Worm (Caenorhabditis elegans): ENCODE results near the gene men-1.

men-1 gene

DNA sequence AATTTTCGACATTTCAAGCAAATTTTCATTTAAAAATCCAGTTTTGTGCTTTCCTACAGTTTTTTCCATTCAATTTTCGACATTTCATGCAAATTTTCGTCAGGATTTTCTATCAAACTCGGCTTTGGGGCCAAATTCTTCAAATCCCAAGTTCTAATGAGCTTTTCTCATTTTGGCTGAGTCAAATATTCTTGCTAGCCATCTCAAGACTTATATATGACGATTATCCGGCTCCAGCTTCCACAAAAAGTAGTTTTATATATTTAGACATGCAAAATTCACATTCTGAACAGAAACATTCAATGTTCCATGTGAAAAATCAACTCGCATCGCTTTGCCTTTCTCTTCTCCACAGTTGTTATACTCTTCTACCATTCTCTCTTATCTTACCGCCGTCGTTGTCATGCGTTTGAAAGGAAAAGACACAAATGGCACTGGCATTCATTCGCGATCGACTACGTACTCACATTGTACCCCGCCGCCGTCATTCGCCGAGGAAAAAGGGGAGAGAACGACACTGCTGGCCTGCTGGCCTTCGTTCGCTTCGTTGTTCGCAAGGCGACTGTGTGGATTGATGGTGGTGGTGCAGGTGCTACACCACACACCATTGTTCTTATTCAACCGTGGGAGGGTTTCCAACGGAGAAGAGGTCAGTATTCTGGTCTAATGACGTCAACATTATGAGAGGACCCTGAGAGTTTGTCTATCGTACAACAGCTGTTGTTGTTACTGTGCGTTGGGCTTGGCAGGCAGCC is 14.0 kb upstream of the men-1 start (continued):
- TF ChIP-seq zfh-2 (GFP tag; conservative IDR thresholded peaks at IDR 0.05) (peak; percentile 70), egl-44 (GFP tag; IDR thresholded peaks at IDR 0.05) (no peak), ceh-100 (GFP tag; IDR thresholded peaks at IDR 0.05) (no peak), hmg-1.2 (GFP tag; IDR thresholded peaks at IDR 0.05) (0 out of 2 replicates have a peak, but pooled peaks have one; percentile 26), dox-1 (GFP tag; IDR thresholded peaks at IDR 0.05) (peak; percentile 43; the same call in 1 of the 2 replicates), F39B2.1 (GFP tag; IDR thresholded peaks at IDR 0.05) (no peak), K12H6.12 (tag; optimal IDR thresholded peaks at IDR 0.05) (no peak), pha-4 (tag; optimal IDR thresholded peaks at IDR 0.05) (no peak), rec-8 (tag; optimal IDR thresholded peaks at IDR 0.05) (no peak), zim-3 (tag; optimal IDR thresholded peaks at IDR 0.05) (no peak), ama-1 (optimal IDR thresholded peaks at IDR 0.05) (no peak), ama-1 (GFP tag; optimal IDR thresholded peaks at IDR 0.05) (no peak), F49E8.2 (tag; optimal IDR thresholded peaks at IDR 0.05; ENCODE audit: insufficient read depth) (no peak), madf-10 (tag; optimal IDR thresholded peaks at IDR 0.05) (no peak), Y53F4B.3 (GFP tag; IDR thresholded peaks at IDR 0.05) (no peak), die-1 (tag; optimal IDR thresholded peaks at IDR 0.05) (peak; percentile 18), cebp-2 (GFP tag; IDR thresholded peaks at IDR 0.05) (no peak), F57C9.4 (tag; optimal IDR thresholded peaks at IDR 0.05) (no peak), F23B12.7 (tag; optimal IDR thresholded peaks at IDR 0.05; ENCODE audit: insufficient read depth) (no peak), hmg-20 (GFP tag; IDR thresholded peaks at IDR 0.05) (no peak), unc-130 (GFP tag; optimal IDR thresholded peaks at IDR 0.05) (no peak), tbx-9 (tag; optimal IDR thresholded peaks at IDR 0.05; ENCODE audit: borderline replicate concordance) (no peak), nfyb-1 (GFP tag; IDR thresholded peaks at IDR 0.05) (peak; percentile 54; the same call in 1 of the 2 replicates), athp-1 (tag; optimal IDR thresholded peaks at IDR 0.05) (no peak), rcor-1 (GFP tag; IDR thresholded peaks at IDR 0.05) (0 out of 2 replicates have a peak, but pooled peaks have one; percentile 42), somi-1 (GFP tag; optimal IDR thresholded peaks at IDR 0.05) (no peak), snpc-3.4 (tag; optimal IDR thresholded peaks at IDR 0.05) (no peak), F10E7.11 (tag; optimal IDR thresholded peaks at IDR 0.05) (no peak), egl-18 (GFP tag; IDR thresholded peaks at IDR 0.05) (no peak), pbrm-1 (GFP tag; IDR thresholded peaks at IDR 0.05) (no peak), F33H1.4 (GFP tag; IDR thresholded peaks at IDR 0.05) (no peak), let-607 (tag; optimal IDR thresholded peaks at IDR 0.05) (no peak), ztf-26 (tag; optimal IDR thresholded peaks at IDR 0.05) (no peak), ceh-40 (GFP tag; IDR thresholded peaks at IDR 0.05) (no peak), Y95B8A.8 (GFP tag; IDR thresholded peaks at IDR 0.05) (no peak), sptf-2 (GFP tag; optimal IDR thresholded peaks at IDR 0.05) (no peak), ztf-28 (GFP tag; IDR thresholded peaks at IDR 0.05) (no peak), cebp-1 (GFP tag; IDR thresholded peaks at IDR 0.05) (no peak), cebp-1 (tag; optimal IDR thresholded peaks at IDR 0.05) (peak; percentile 33), mxl-1 (tag; optimal IDR thresholded peaks at IDR 0.05) (no peak), ztf-18 (tag; optimal IDR thresholded peaks at IDR 0.05) (peak; percentile 51), tlf-1 (GFP tag; optimal IDR thresholded peaks at IDR 0.05) (no peak), C17E4.6 (GFP tag; IDR thresholded peaks at IDR 0.05) (no peak), sdz-38 (tag; optimal IDR thresholded peaks at IDR 0.05) (no peak), efl-1 (GFP tag; optimal IDR thresholded peaks at IDR 0.05) (no peak), Y53G8AR.9 (GFP tag; conservative IDR thresholded peaks at IDR 0.05) (no peak), madf-6 (GFP tag; IDR thresholded peaks at IDR 0.05) (no peak), madf-3 (GFP tag; IDR thresholded peaks at IDR 0.05) (no peak)

All from whole organism, young adult.